Worm (Caenorhabditis elegans) whole organism, young adult: ENCODE measurements around the gene K08D10.13.

Experiments used
- F52B5.7 ChIP-seq: sonication (generic microtip); optimal IDR thresholded peaks from 2 replicates; lab custom pipeline; 2016; ENCODE audit warnings: mild to moderate bottlenecking, missing genetic modification characterization, missing compliant biosample characterization
- fkh-3 ChIP-seq: sonication (generic microtip); optimal IDR thresholded peaks from 2 replicates; lab custom pipeline; 2016; ENCODE audit warnings: mild to moderate bottlenecking, missing genetic modification characterization, missing compliant biosample characterization
- lag-1 ChIP-seq: fragments of 200-800 bp; sonication (Bioruptor generic); IDR thresholded peaks from 2 replicates; pipeline ENCODE4 v1.3.6; 2022; ENCODE audit warnings: missing genetic modification reagents, missing genetic modification characterization, missing compliant biosample characterization
- mxl-1 ChIP-seq: sonication (generic microtip); optimal IDR thresholded peaks from 2 replicates; lab custom pipeline; 2016; ENCODE audit warnings: missing genetic modification characterization, missing compliant biosample characterization
- pbrm-1 ChIP-seq: fragments of 200-800 bp; sonication (Bioruptor generic); IDR thresholded peaks from 2 replicates; pipeline ENCODE4 v1.3.6; 2022; ENCODE audit warnings: missing genetic modification reagents, missing genetic modification characterization, missing compliant biosample characterization
- sptf-2 ChIP-seq: fragments of 200-800 bp; sonication (Bioruptor generic); optimal IDR thresholded peaks from 2 replicates; lab custom pipeline; 2018; ENCODE audit warnings: mild to moderate bottlenecking, missing genetic modification characterization, missing compliant biosample characterization

ce11 chrIV:4154641-4155040 lies 16.7 kb downstream of the K08D10.13 start, which contains the start of gene K08D10.14:
- TF ChIP-seq sptf-2 (GFP tag; lab: Kevin White, UChicago) (no peak), mxl-1 (tag; lab: Kevin White, UChicago) (no peak), pbrm-1 (GFP tag; lab: Robert Waterston, UW) (no peak), fkh-3 (no peak), lag-1 (GFP tag; lab: Robert Waterston, UW) (no peak), F52B5.7 (tag; lab: Kevin White, UChicago) (no peak)
